Fruit fly (Drosophila melanogaster) whole organism, embryonic: ENCODE measurements around the gene CG43731.
A peak's percentile ranks its signal among the peaks of the same experiment; 100 is the strongest.

ENCODE experiments used
- Abd-B ChIP-seq: fragments of 200-800 bp; sonication (Bioruptor generic); optimal IDR thresholded peaks from 2 replicates; lab custom pipeline; 2018; ENCODE audit warnings: missing biosample characterization, mild to moderate bottlenecking, missing genetic modification characterization, moderate library complexity
- Awh ChIP-seq: fragments of 200-800 bp; sonication (Bioruptor generic); IDR thresholded peaks from 2 replicates; pipeline ENCODE4, ENCODE4 v1.3.6; 2022; ENCODE audit warnings: missing biosample characterization, missing genetic modification characterization
- CG10267 ChIP-seq: fragments of 200-800 bp; sonication (Bioruptor generic); optimal IDR thresholded peaks from 2 replicates; lab custom pipeline; 2018; ENCODE audit warnings: missing biosample characterization, mild to moderate bottlenecking, missing genetic modification characterization, moderate library complexity
- CG12299 ChIP-seq: fragments of 200-800 bp; sonication (Bioruptor generic); optimal IDR thresholded peaks from 2 replicates; lab custom pipeline; 2018; ENCODE audit warnings: missing biosample characterization, mild to moderate bottlenecking, missing genetic modification characterization
- CG15479 ChIP-seq: fragments of 200-800 bp; sonication (Bioruptor generic); optimal IDR thresholded peaks from 3 replicates; lab custom pipeline; 2019; ENCODE audit warnings: missing biosample characterization, mild to moderate bottlenecking, missing genetic modification characterization, moderate library complexity
- CG15696 ChIP-seq: fragments of 200-800 bp; sonication (Bioruptor generic); optimal IDR thresholded peaks from 2 replicates; lab custom pipeline; 2019; ENCODE audit warnings: missing biosample characterization, mild to moderate bottlenecking, missing genetic modification characterization, moderate library complexity
- CG17568 ChIP-seq: fragments of 200-800 bp; sonication (Bioruptor generic); optimal IDR thresholded peaks from 2 replicates; lab custom pipeline; 2018; ENCODE audit warnings: missing biosample characterization, mild to moderate bottlenecking, missing genetic modification characterization, moderate library complexity
- CG1832 ChIP-seq: fragments of 200-800 bp; sonication (Bioruptor generic); optimal IDR thresholded peaks from 2 replicates; lab custom pipeline; 2017; ENCODE audit warnings: missing biosample characterization, mild to moderate bottlenecking, missing genetic modification characterization, inconsistent platforms
- CG2889 ChIP-seq: fragments of 200-800 bp; sonication (Bioruptor generic); IDR thresholded peaks from 3 replicates; pipeline ENCODE4 v1.3.6; 2022; ENCODE audit warnings: missing biosample characterization, missing genetic modification characterization
- CG42726 ChIP-seq: fragments of 200-800 bp; sonication (Bioruptor generic); IDR thresholded peaks from 2 replicates; pipeline ENCODE4 v1.3.6; 2022; ENCODE audit warnings: missing biosample characterization, missing genetic modification characterization; ENCODE audit not compliant: partially characterized antibody
- CG5180 ChIP-seq: fragments of 200-800 bp; sonication (Bioruptor generic); optimal IDR thresholded peaks from 3 replicates; lab custom pipeline; 2017; ENCODE audit warnings: missing biosample characterization, missing genetic modification characterization, mild to moderate bottlenecking, moderate library complexity, missing genetic modification reagents
- CG6854 ChIP-seq: fragments of 200-800 bp; sonication (Bioruptor generic); optimal IDR thresholded peaks from 3 replicates; lab custom pipeline; 2017; ENCODE audit warnings: missing biosample characterization, mild to moderate bottlenecking, missing genetic modification characterization
- CHES-1-like ChIP-seq: fragments of 200-800 bp; sonication (Bioruptor generic); optimal IDR thresholded peaks from 2 replicates; lab custom pipeline; 2016; ENCODE audit warnings: missing biosample characterization, missing genetic modification characterization
- Deaf1 ChIP-seq: fragments of 200-800 bp; optimal IDR thresholded peaks from 3 replicates; lab custom pipeline; 2019; ENCODE audit warnings: missing biosample characterization, mild to moderate bottlenecking, missing genetic modification characterization, moderate library complexity
- Ets65A ChIP-seq: fragments of 200-800 bp; sonication (Bioruptor generic); peaks from one replicate; lab custom pipeline; 2016; ENCODE audit warnings: missing biosample characterization, missing genetic modification characterization
- Fer3 ChIP-seq: fragments of 200-800 bp; sonication (Bioruptor generic); optimal IDR thresholded peaks from 2 replicates; lab custom pipeline; 2018; ENCODE audit warnings: missing biosample characterization, mild to moderate bottlenecking, missing genetic modification characterization, moderate library complexity
- Hey ChIP-seq: fragments of 200-800 bp; sonication (Bioruptor generic); optimal IDR thresholded peaks from 3 replicates; lab custom pipeline; 2018; ENCODE audit warnings: missing biosample characterization, mild to moderate bottlenecking, missing genetic modification characterization
- Hr39 ChIP-seq: fragments of >200 bp; optimal IDR thresholded peaks from 2 replicates; lab custom pipeline; 2017
- Kr ChIP-seq: fragments of 200-800 bp; sonication (Bioruptor generic); optimal IDR thresholded peaks from 2 replicates; lab custom pipeline; 2017; ENCODE audit warnings: missing biosample characterization, mild to moderate bottlenecking, missing genetic modification characterization
- Med ChIP-seq: fragments of 200-800 bp; sonication (Bioruptor generic); peaks from one replicate; lab custom pipeline; 2016; ENCODE audit warnings: missing biosample characterization, missing genetic modification characterization, mild to moderate bottlenecking, inconsistent platforms, moderate library complexity
- NK7.1 ChIP-seq: fragments of 200-800 bp; sonication (Bioruptor generic); optimal IDR thresholded peaks from 3 replicates; lab custom pipeline; 2016; ENCODE audit warnings: missing biosample characterization, missing genetic modification characterization
- Nf-YB ChIP-seq: fragments of 200-800 bp; sonication (Bioruptor generic); optimal IDR thresholded peaks from 3 replicates; lab custom pipeline; 2019; ENCODE audit warnings: missing biosample characterization, mild to moderate bottlenecking, missing genetic modification characterization, moderate library complexity
- Scr ChIP-seq: fragments of 200-800 bp; sonication (Bioruptor generic); IDR thresholded peaks from 2 replicates; pipeline ENCODE4 v1.3.6; 2022; ENCODE audit warnings: missing biosample characterization, missing genetic modification characterization; ENCODE audit not compliant: partially characterized antibody
- crol ChIP-seq: fragments of 200-800 bp; sonication (Bioruptor generic); IDR thresholded peaks from 2 replicates; pipeline ENCODE4 v1.3.6; 2022; ENCODE audit warnings: missing biosample characterization, missing genetic modification characterization
- cwo ChIP-seq: fragments of 200-800 bp; sonication (Bioruptor generic); optimal IDR thresholded peaks from 3 replicates; lab custom pipeline; 2017; ENCODE audit warnings: missing biosample characterization, missing genetic modification characterization, mild to moderate bottlenecking, moderate library complexity, missing genetic modification reagents
- exex ChIP-seq: fragments of 200-800 bp; sonication (Bioruptor generic); optimal IDR thresholded peaks from 4 replicates; lab custom pipeline; 2018; ENCODE audit warnings: missing biosample characterization, mild to moderate bottlenecking, missing genetic modification characterization, moderate library complexity
- fd102C ChIP-seq: fragments of 200-800 bp; sonication (Bioruptor generic); optimal IDR thresholded peaks from 2 replicates; lab custom pipeline; 2018; ENCODE audit warnings: missing biosample characterization, mild to moderate bottlenecking, missing genetic modification characterization, moderate library complexity
- fru ChIP-seq: fragments of >200 bp; optimal IDR thresholded peaks from 2 replicates; lab custom pipeline; 2017
- grn ChIP-seq: fragments of 200-800 bp; sonication (Bioruptor generic); optimal IDR thresholded peaks from 3 replicates; lab custom pipeline; 2017; ENCODE audit warnings: missing biosample characterization, missing genetic modification characterization
- h ChIP-seq: fragments of >200 bp; optimal IDR thresholded peaks from 2 replicates; lab custom pipeline; 2017
- ham ChIP-seq: fragments of 200-800 bp; sonication (Bioruptor generic); IDR thresholded peaks from 2 replicates; pipeline ENCODE4 v1.3.6; 2022; ENCODE audit warnings: missing biosample characterization, missing genetic modification characterization
- insv ChIP-seq, 2 experiments: fragments of 200-800 bp; sonication (Bioruptor generic); optimal IDR thresholded peaks; 3 replicates each; lab custom pipeline; 2016 to 2018; ENCODE audit warnings: missing biosample characterization in 2 of 2, missing genetic modification characterization in 2 of 2
- kni ChIP-seq: fragments of 200-800 bp; sonication (Bioruptor generic); optimal IDR thresholded peaks from 3 replicates; lab custom pipeline; 2017; ENCODE audit warnings: mild to moderate bottlenecking, missing biosample characterization, missing genetic modification reagents, missing genetic modification characterization
- mirr ChIP-seq: fragments of 200-800 bp; sonication (Bioruptor generic); optimal IDR thresholded peaks from 3 replicates; lab custom pipeline; 2018; ENCODE audit warnings: missing biosample characterization, mild to moderate bottlenecking, missing genetic modification characterization
- nerfin-1 ChIP-seq: fragments of 200-800 bp; sonication (Bioruptor generic); optimal IDR thresholded peaks from 3 replicates; lab custom pipeline; 2019; ENCODE audit warnings: missing biosample characterization, mild to moderate bottlenecking, missing genetic modification characterization, moderate library complexity
- pros ChIP-seq: fragments of 200-800 bp; sonication (Bioruptor generic); optimal IDR thresholded peaks from 3 replicates; lab custom pipeline; 2019; ENCODE audit warnings: missing biosample characterization, mild to moderate bottlenecking, missing genetic modification characterization, moderate library complexity
- shn ChIP-seq: fragments of 200-800 bp; sonication (Bioruptor generic); optimal IDR thresholded peaks from 3 replicates; lab custom pipeline; 2016; ENCODE audit warnings: missing biosample characterization, missing genetic modification characterization
- sisA ChIP-seq: fragments of 200-800 bp; sonication (Bioruptor generic); IDR thresholded peaks from 2 replicates; pipeline ENCODE4 v1.3.6; 2022; ENCODE audit warnings: missing biosample characterization, missing genetic modification characterization
- so ChIP-seq: fragments of 200-800 bp; sonication (Bioruptor generic); IDR thresholded peaks from 3 replicates; pipeline ENCODE4 v1.3.6; 2022; ENCODE audit warnings: missing biosample characterization, missing genetic modification characterization
- sug ChIP-seq: fragments of 200-800 bp; optimal IDR thresholded peaks from 2 replicates; lab custom pipeline; 2019; ENCODE audit warnings: missing biosample characterization, mild to moderate bottlenecking, missing genetic modification characterization, moderate library complexity
- tll ChIP-seq, 2 experiments: fragments of 200-800 bp in 1 of 2; fragments of >200 bp in 1 of 2; sonication (Bioruptor generic) in 1 of 2; optimal IDR thresholded peaks; 2 replicates each; lab custom pipeline; 2017 to 2019; ENCODE audit warnings: missing biosample characterization in 2 of 2, missing genetic modification characterization in 2 of 2, mild to moderate bottlenecking in 1 of 2, moderate library complexity in 1 of 2
- twi ChIP-seq: fragments of 200-800 bp; optimal IDR thresholded peaks from 2 replicates; lab custom pipeline; 2019; ENCODE audit warnings: missing biosample characterization, mild to moderate bottlenecking, missing genetic modification characterization, moderate library complexity
- vfl ChIP-seq: fragments of 200-800 bp; sonication (Bioruptor generic); optimal IDR thresholded peaks from 2 replicates; lab custom pipeline; 2016; ENCODE audit warnings: missing biosample characterization, missing genetic modification characterization

The CG43731 gene

dm6 chr2L:19103176-19103921 lies 1.5 kb downstream of the CG43731 start:
- TF ChIP-seq crol (GFP tag; lab: Robert Waterston, UW) = peak; percentile 84
- TF ChIP-seq CG17568 = no peak
- TF ChIP-seq nerfin-1 (tag; lab: Kevin White, UChicago) = peak; percentile 45
- peak; percentile 19 for TF ChIP-seq CG15479 (GFP tag; lab: Kevin White, UChicago)
- peak; percentile 40 for TF ChIP-seq kni (GFP tag; lab: Kevin White, UChicago)
- TF ChIP-seq Awh (GFP tag; lab: Robert Waterston, UW) = 0 out of 2 replicates have a peak, but pooled peaks have one; percentile 48
- peak in 1 of 2 experiments; percentile 76 for TF ChIP-seq tll (GFP tag; optimal IDR thresholded peaks at IDR 0.05; lab: Kevin White, UChicago)
- TF ChIP-seq twi = peak; percentile 6
- TF ChIP-seq h (lab: Kevin White, UChicago) = no peak
- peak; percentile 78 for TF ChIP-seq Kr (GFP tag; lab: Kevin White, UChicago)
- peak; percentile 79 for TF ChIP-seq pros (GFP tag; lab: Kevin White, UChicago)
- TF ChIP-seq fd102C (GFP tag; lab: Kevin White, UChicago) = peak; percentile 4
- peak; percentile 2 for TF ChIP-seq CG15696
- no peak for TF ChIP-seq ham (GFP tag; lab: Robert Waterston, UW)
- peak; percentile 94 for TF ChIP-seq Hey (tag; lab: Kevin White, UChicago)
- TF ChIP-seq Nf-YB (GFP tag; lab: Kevin White, UChicago) = peak; percentile 4
- no peak for TF ChIP-seq fru
- TF ChIP-seq Med = peak; percentile 34

dm6 chr2L:19104383-19104782 lies 2.5 kb downstream of the CG43731 start:
- TF ChIP-seq CG2889 (GFP tag; lab: Robert Waterston, UW) (no peak), CG1832 (GFP tag; lab: Kevin White, UChicago) (no peak), NK7.1 (no peak), CG6854 (GFP tag; lab: Kevin White, UChicago) (no peak), vfl (GFP tag; lab: Kevin White, UChicago) (no peak), insv (GFP tag; optimal IDR thresholded peaks at IDR 0.05; lab: Kevin White, UChicago) (no peak), Hr39 (lab: Kevin White, UChicago) (peak; percentile 1), shn (GFP tag; lab: Kevin White, UChicago) (no peak), Hey (tag; lab: Kevin White, UChicago) (peak; percentile 92), Awh (GFP tag; lab: Robert Waterston, UW) (no peak), CG10267 (tag; lab: Kevin White, UChicago) (no peak), Ets65A (GFP tag; lab: Kevin White, UChicago) (peak; percentile 24)

- TF ChIP-seq Hey (tag; lab: Kevin White, UChicago) (peak; percentile 46), exex (peak; percentile 69), Scr (GFP tag; lab: Robert Waterston, UW) (no peak), Deaf1 (tag; lab: Kevin White, UChicago) (peak; percentile 84), CG12299 (no peak), Abd-B (GFP tag; lab: Kevin White, UChicago) (no peak), cwo (GFP tag; lab: Kevin White, UChicago) (peak; percentile 43), Fer3 (tag; lab: Kevin White, UChicago) (no peak), grn (peak; percentile 76), CG5180 (no peak), mirr (GFP tag; lab: Kevin White, UChicago) (peak; percentile 78), sisA (GFP tag; lab: Robert Waterston, UW) (no peak), so (GFP tag; lab: Robert Waterston, UW) (0 out of 3 replicates have a peak, but pooled peaks have one; percentile 10), sug (peak; percentile 32), CHES-1-like (GFP tag; lab: Kevin White, UChicago) (no peak), CG42726 (GFP tag; lab: Robert Waterston, UW) (no peak)
- TF ChIP-seq, all 482 proteins: peak for 8
Observed at dm6 chr2L:19106235-19106634, 4.4 kb downstream of the CG43731 start.
